Fruit fly (Drosophila melanogaster): ENCODE data around the gene Qsox3.

Qsox3 gene

DNA sequence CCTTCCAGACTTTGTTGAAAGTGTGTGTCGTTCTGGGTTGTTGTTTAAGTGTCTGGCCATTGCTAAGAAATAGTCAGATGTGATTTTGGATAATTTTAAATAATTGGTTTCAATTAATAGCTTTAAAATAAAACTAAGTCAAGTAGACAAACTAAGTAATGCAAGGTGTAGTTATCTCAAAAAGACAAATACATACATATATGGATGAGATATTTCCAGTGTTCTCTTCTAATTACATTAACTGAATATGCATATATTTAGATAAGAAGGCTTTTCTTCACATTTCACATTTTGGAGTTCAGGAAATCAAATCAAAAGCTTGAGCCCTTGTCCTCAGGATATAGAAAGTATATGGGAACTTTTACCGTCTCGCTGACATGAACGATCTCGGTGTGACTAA, 34.0 kb upstream of the Qsox3 start, which contains the start of gene P5CDh2:
Gene P5CDh2, plus strand, starts transcription at position 301 of the 400 bp plus-strand sequence.
- TF ChIP-seq Hr83 (GFP tag; optimal IDR thresholded peaks at IDR 0.05; ENCODE audit: poor library complexity, severe bottlenecking) (no peak), Rel (GFP tag; optimal IDR thresholded peaks at IDR 0.05) (no peak), Rel (tag; optimal IDR thresholded peaks at IDR 0.05) (no peak), Hr78 (GFP tag; optimal IDR thresholded peaks at IDR 0.05) (no peak), OdsH (GFP tag; optimal IDR thresholded peaks at IDR 0.05) (no peak), Myc (optimal IDR thresholded peaks at IDR 0.05) (no peak)

DNA sequence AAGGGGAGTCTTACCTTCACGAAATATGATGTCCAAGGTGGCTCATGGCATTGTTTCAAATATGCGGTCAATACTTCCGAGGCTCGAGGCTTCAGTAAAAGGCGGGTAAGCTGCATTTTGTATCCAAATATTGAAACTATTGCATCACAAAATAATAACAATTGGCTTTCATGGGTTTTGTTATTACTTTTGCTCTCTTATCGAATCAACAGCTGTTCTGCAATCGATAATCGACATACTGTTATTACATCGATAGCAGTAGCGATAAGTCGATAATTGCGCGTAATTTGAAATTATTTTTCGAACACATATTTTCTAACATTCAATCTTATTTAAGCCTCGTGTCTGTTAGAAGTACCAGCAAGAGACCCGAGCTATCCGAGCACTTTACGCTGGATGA, 33.1 kb upstream of the Qsox3 start, which contains the start of gene CG34148:
Gene CG34148, minus strand, starts transcription at position 214 of the 400 bp plus-strand sequence.
- no peak for TF ChIP-seq foxo (GFP tag; optimal IDR thresholded peaks at IDR 0.05)

DNA sequence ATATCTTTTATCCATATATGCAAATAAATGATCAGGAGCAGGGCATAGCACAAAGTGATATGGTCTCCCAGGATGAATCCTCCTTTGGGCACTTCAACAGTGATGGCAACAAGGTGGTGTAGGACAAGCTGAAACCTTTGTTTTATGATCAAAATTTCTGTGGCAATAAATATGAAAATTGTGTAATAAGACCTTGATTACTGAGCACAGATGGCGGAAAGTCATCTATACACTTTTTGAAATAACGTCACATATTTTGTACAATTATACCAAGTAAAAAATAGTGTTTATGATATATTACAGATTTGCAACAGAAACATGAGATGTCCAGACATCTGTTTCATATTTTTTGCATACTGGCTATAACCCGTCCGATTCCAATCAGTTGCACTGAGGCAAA, 31.1 kb upstream of the Qsox3 start, which contains the start of gene CG31465:
Gene CG31465, plus strand, starts transcription at position 301 of the 400 bp plus-strand sequence.
- no peak for TF ChIP-seq sage (GFP tag; optimal IDR thresholded peaks at IDR 0.05)
- no peak for TF ChIP-seq usp (GFP tag; optimal IDR thresholded peaks at IDR 0.05)
- TF ChIP-seq dmrt93B (GFP tag; optimal IDR thresholded peaks at IDR 0.05): no peak
- no peak for TF ChIP-seq h (GFP tag; optimal IDR thresholded peaks at IDR 0.05)
- no peak for TF ChIP-seq Dif (GFP tag; optimal IDR thresholded peaks at IDR 0.05; ENCODE audit: partially characterized antibody)
- no peak for TF ChIP-seq Abd-B (GFP tag; optimal IDR thresholded peaks at IDR 0.05)

DNA sequence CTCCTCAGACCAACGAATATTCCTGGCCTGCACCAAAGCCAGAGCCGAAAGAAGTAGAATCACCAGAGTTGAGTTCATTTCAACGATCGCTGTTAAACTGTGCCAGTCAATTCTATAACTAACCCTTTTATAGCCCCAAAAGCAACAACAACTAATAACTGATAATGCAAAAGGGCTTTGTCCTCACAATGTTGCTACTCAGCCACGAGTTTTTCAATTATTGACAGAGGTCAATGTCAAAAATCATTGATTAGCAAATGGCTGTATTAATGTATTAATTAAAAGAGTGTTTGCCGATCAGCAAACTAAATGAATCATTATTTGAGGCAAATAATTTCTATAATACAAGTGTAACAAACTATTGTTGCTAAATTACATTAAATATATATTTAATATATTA, 27.3 kb upstream of the Qsox3 start, which contains the start of gene fit:
Gene fit, minus strand, starts transcription at position 101 of the 400 bp plus-strand sequence.
- TF ChIP-seq Abd-B (GFP tag; optimal IDR thresholded peaks at IDR 0.05) (no peak), Sp1 (GFP tag; optimal IDR thresholded peaks at IDR 0.05) (no peak), sage (GFP tag; optimal IDR thresholded peaks at IDR 0.05) (no peak), fru (GFP tag; optimal IDR thresholded peaks at IDR 0.05) (no peak), brk (GFP tag; optimal IDR thresholded peaks at IDR 0.05) (no peak), CG32264 (GFP tag; optimal IDR thresholded peaks at IDR 0.05) (no peak), h (GFP tag; optimal IDR thresholded peaks at IDR 0.05) (no peak), Hnf4 (GFP tag; optimal IDR thresholded peaks at IDR 0.05) (no peak), jim (GFP tag; optimal IDR thresholded peaks at IDR 0.05) (no peak), woc (GFP tag; optimal IDR thresholded peaks at IDR 0.05) (no peak), rgr (GFP tag; optimal IDR thresholded peaks at IDR 0.05) (no peak), OdsH (GFP tag; optimal IDR thresholded peaks at IDR 0.05) (no peak)

DNA sequence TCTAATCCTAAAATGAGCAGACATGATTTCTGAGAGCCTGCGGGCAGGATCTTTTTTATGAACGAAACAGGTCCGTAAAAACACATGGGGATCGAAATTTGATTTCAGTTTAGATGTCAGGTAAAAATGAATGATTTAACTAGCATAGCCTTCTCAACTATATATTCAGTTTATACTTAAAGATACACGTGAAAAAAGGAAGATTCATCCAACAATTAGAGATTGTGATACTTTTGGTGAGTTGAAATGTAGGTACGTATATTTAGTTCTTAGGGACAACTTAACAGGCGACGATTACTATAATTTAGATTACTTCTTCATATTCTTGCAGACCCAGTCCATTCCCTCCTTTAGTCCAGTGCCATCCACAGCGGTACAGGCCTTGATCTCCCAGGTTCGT, 26.2 kb upstream of the Qsox3 start, which contains the start of gene CG17819:
Gene CG17819, minus strand, starts transcription at position 101 of the 400 bp plus-strand sequence.
- TF ChIP-seq dl (GFP tag; optimal IDR thresholded peaks at IDR 0.05; ENCODE audit: insufficient read depth in 1 of 2, partially characterized antibody in 2 of 2) (no peak), Vsx2 (GFP tag; optimal IDR thresholded peaks at IDR 0.05; ENCODE audit: partially characterized antibody) (no peak), tai (GFP tag; optimal IDR thresholded peaks at IDR 0.05) (no peak), brk (GFP tag; optimal IDR thresholded peaks at IDR 0.05) (no peak), lola (GFP tag; optimal IDR thresholded peaks at IDR 0.05) (no peak), Hr83 (GFP tag; optimal IDR thresholded peaks at IDR 0.05; ENCODE audit: poor library complexity, severe bottlenecking) (no peak), Dif (GFP tag; optimal IDR thresholded peaks at IDR 0.05; ENCODE audit: partially characterized antibody) (no peak), CG9705 (GFP tag; optimal IDR thresholded peaks at IDR 0.05) (no peak), jim (GFP tag; optimal IDR thresholded peaks at IDR 0.05) (no peak), Abd-B (GFP tag; optimal IDR thresholded peaks at IDR 0.05) (no peak), woc (GFP tag; optimal IDR thresholded peaks at IDR 0.05) (no peak), sv (GFP tag; optimal IDR thresholded peaks at IDR 0.05) (no peak), Mio (GFP tag; optimal IDR thresholded peaks at IDR 0.05) (no peak), CrebA (GFP tag; optimal IDR thresholded peaks at IDR 0.05; ENCODE audit: borderline replicate concordance) (no peak), GATAd (GFP tag; optimal IDR thresholded peaks at IDR 0.05) (no peak), pan (optimal IDR thresholded peaks at IDR 0.05) (no peak), N (GFP tag; optimal IDR thresholded peaks at IDR 0.05) (no peak), psq (GFP tag; optimal IDR thresholded peaks at IDR 0.05) (no peak), dsf (GFP tag; optimal IDR thresholded peaks at IDR 0.05; ENCODE audit: borderline replicate concordance) (no peak), Hnf4 (GFP tag; optimal IDR thresholded peaks at IDR 0.05) (no peak)
